Fruit fly (Drosophila melanogaster) whole organism, embryonic: ENCODE data around the gene CG42633.

Experiments
- Atf3 ChIP-seq: fragments of 200-800 bp; sonication (Bioruptor generic); optimal IDR thresholded peaks from 3 replicates; lab custom pipeline; 2016; ENCODE audit warnings: missing biosample characterization, missing genetic modification characterization
- CG10147 ChIP-seq: fragments of 200-800 bp; sonication (Bioruptor generic); optimal IDR thresholded peaks from 2 replicates; lab custom pipeline; 2019; ENCODE audit warnings: missing biosample characterization, mild to moderate bottlenecking, missing genetic modification characterization, moderate library complexity
- CG10321 ChIP-seq: fragments of 200-800 bp; sonication (Bioruptor generic); IDR thresholded peaks from 2 replicates; pipeline ENCODE4 v1.3.6; 2022; ENCODE audit warnings: missing biosample characterization, missing genetic modification characterization
- CG12769 ChIP-seq: fragments of 200-800 bp; sonication (Bioruptor generic); optimal IDR thresholded peaks from 2 replicates; lab custom pipeline; 2019; ENCODE audit warnings: missing biosample characterization, mild to moderate bottlenecking, missing genetic modification characterization, moderate library complexity
- CG13296 ChIP-seq: fragments of 200-800 bp; sonication (Bioruptor generic); optimal IDR thresholded peaks from 3 replicates; lab custom pipeline; 2018; ENCODE audit warnings: missing biosample characterization, mild to moderate bottlenecking, missing genetic modification characterization
- CG14667 ChIP-seq: fragments of 200-800 bp; sonication (Bioruptor generic); IDR thresholded peaks from 2 replicates; pipeline ENCODE4 v1.3.6; 2022; ENCODE audit warnings: missing biosample characterization, missing genetic modification characterization
- CG14710 ChIP-seq: fragments of 200-800 bp; sonication (Bioruptor generic); optimal IDR thresholded peaks from 3 replicates; lab custom pipeline; 2019; ENCODE audit warnings: missing biosample characterization, mild to moderate bottlenecking, missing genetic modification characterization, moderate library complexity
- CG1529 ChIP-seq: fragments of 200-800 bp; sonication (Bioruptor generic); optimal IDR thresholded peaks from 3 replicates; lab custom pipeline; 2018; ENCODE audit warnings: missing biosample characterization, missing genetic modification characterization
- CG17186 ChIP-seq: fragments of 200-800 bp; sonication (Bioruptor generic); optimal IDR thresholded peaks from 3 replicates; lab custom pipeline; 2017; ENCODE audit warnings: missing biosample characterization, missing genetic modification reagents, missing genetic modification characterization
- CG17385 ChIP-seq: fragments of 200-800 bp; sonication (Bioruptor generic); optimal IDR thresholded peaks from 3 replicates; lab custom pipeline; 2018; ENCODE audit warnings: missing biosample characterization, mild to moderate bottlenecking, missing genetic modification characterization
- CG17802 ChIP-seq: fragments of 200-800 bp; sonication (Bioruptor generic); optimal IDR thresholded peaks from 2 replicates; lab custom pipeline; 2018; ENCODE audit warnings: missing biosample characterization, mild to moderate bottlenecking, missing genetic modification characterization, moderate library complexity
- CG18011 ChIP-seq: fragments of 200-800 bp; sonication (Bioruptor generic); optimal IDR thresholded peaks from 2 replicates; lab custom pipeline; 2017; ENCODE audit warnings: missing biosample characterization, missing genetic modification characterization, mild to moderate bottlenecking, moderate library complexity, missing genotype
- CG1832 ChIP-seq: fragments of 200-800 bp; sonication (Bioruptor generic); optimal IDR thresholded peaks from 2 replicates; lab custom pipeline; 2017; ENCODE audit warnings: missing biosample characterization, mild to moderate bottlenecking, missing genetic modification characterization, inconsistent platforms
- CG18764 ChIP-seq: fragments of 200-800 bp; sonication (Bioruptor generic); optimal IDR thresholded peaks from 3 replicates; lab custom pipeline; 2016; ENCODE audit warnings: missing biosample characterization, missing genetic modification characterization
- CG2120 ChIP-seq: fragments of 200-800 bp; sonication (Bioruptor generic); optimal IDR thresholded peaks from 3 replicates; lab custom pipeline; 2016; ENCODE audit warnings: missing biosample characterization, missing genetic modification characterization
- CG31224 ChIP-seq: fragments of 200-800 bp; sonication (Bioruptor generic); IDR thresholded peaks from 2 replicates; pipeline ENCODE4 v1.3.6; 2022; ENCODE audit warnings: missing biosample characterization, missing genetic modification characterization
- CG32532 ChIP-seq: fragments of 200-800 bp; sonication (Bioruptor generic); IDR thresholded peaks from 2 replicates; pipeline ENCODE4 v1.3.6; 2022; ENCODE audit warnings: missing biosample characterization, missing genetic modification characterization
- CG4282 ChIP-seq: fragments of 200-800 bp; sonication (Bioruptor generic); optimal IDR thresholded peaks from 2 replicates; lab custom pipeline; 2016; ENCODE audit warnings: missing biosample characterization, missing genetic modification characterization
- CG4404 ChIP-seq: fragments of 200-800 bp; sonication (Bioruptor generic); IDR thresholded peaks from 2 replicates; pipeline ENCODE4 v1.3.6; 2022; ENCODE audit warnings: missing biosample characterization, missing genetic modification characterization
- CG4707 ChIP-seq: fragments of 200-800 bp; sonication (Bioruptor generic); optimal IDR thresholded peaks from 2 replicates; lab custom pipeline; 2018; ENCODE audit warnings: missing biosample characterization, mild to moderate bottlenecking, missing genetic modification characterization, moderate library complexity
- CG4854 ChIP-seq: fragments of 200-800 bp; sonication (Bioruptor generic); optimal IDR thresholded peaks from 2 replicates; lab custom pipeline; 2016; ENCODE audit warnings: missing biosample characterization, missing genetic modification characterization, inconsistent platforms
- CG6175 ChIP-seq: fragments of 200-800 bp; sonication (Bioruptor generic); IDR thresholded peaks from 3 replicates; pipeline ENCODE4 v1.3.6; 2022; ENCODE audit warnings: missing biosample characterization, missing genetic modification characterization
- Chrac-16 ChIP-seq: fragments of 200-800 bp; sonication (Bioruptor generic); optimal IDR thresholded peaks from 3 replicates; lab custom pipeline; 2016; ENCODE audit warnings: missing biosample characterization, missing genetic modification characterization
- D ChIP-seq, 2 experiments: fragments of 200-800 bp in 1 of 2; fragments of >200 bp in 1 of 2; sonication (Bioruptor generic) in 1 of 2; optimal IDR thresholded peaks; 2 replicates in 1 of 2; 3 replicates in 1 of 2; lab custom pipeline; 2017; ENCODE audit warnings: mild to moderate bottlenecking in 1 of 2, missing biosample characterization in 1 of 2, missing genetic modification characterization in 1 of 2, missing genetic modification reagents in 1 of 2
- Dek ChIP-seq: fragments of 200-800 bp; sonication (Bioruptor generic); optimal IDR thresholded peaks from 3 replicates; lab custom pipeline; 2019; ENCODE audit warnings: missing biosample characterization, mild to moderate bottlenecking, missing genetic modification characterization, moderate library complexity
- Dip3 ChIP-seq: fragments of 200-800 bp; sonication (Bioruptor generic); optimal IDR thresholded peaks from 3 replicates; lab custom pipeline; 2016; ENCODE audit warnings: missing biosample characterization, missing genetic modification characterization
- Dp ChIP-seq: fragments of 200-800 bp; sonication (Bioruptor generic); optimal IDR thresholded peaks from 2 replicates; lab custom pipeline; 2018; ENCODE audit warnings: missing biosample characterization, mild to moderate bottlenecking, missing genetic modification characterization, moderate library complexity
- Hr78 ChIP-seq, 2 experiments: fragments of 200-800 bp in 1 of 2; fragments of >200 bp in 1 of 2; sonication (Bioruptor generic) in 1 of 2; optimal IDR thresholded peaks; 2 replicates each; lab custom pipeline; 2017 to 2019; ENCODE audit warnings: missing biosample characterization in 2 of 2, missing genetic modification characterization in 2 of 2, mild to moderate bottlenecking in 1 of 2, moderate library complexity in 1 of 2
- MBD-R2 ChIP-seq: fragments of 200-800 bp; sonication (Bioruptor generic); IDR thresholded peaks from 2 replicates; pipeline ENCODE4 v1.3.6; 2022; ENCODE audit warnings: missing biosample characterization, missing genetic modification characterization
- Max ChIP-seq: fragments of 200-800 bp; sonication (Bioruptor generic); optimal IDR thresholded peaks from 2 replicates; lab custom pipeline; 2016; ENCODE audit warnings: missing biosample characterization, mild to moderate bottlenecking, missing genetic modification characterization
- NfI ChIP-seq: fragments of 200-800 bp; sonication (Bioruptor generic); optimal IDR thresholded peaks from 3 replicates; lab custom pipeline; 2018; ENCODE audit warnings: missing biosample characterization, mild to moderate bottlenecking, missing genetic modification characterization, moderate library complexity
- Rfx ChIP-seq: fragments of 200-800 bp; sonication (Bioruptor generic); IDR thresholded peaks from 2 replicates; pipeline ENCODE4 v1.3.6; 2022; ENCODE audit warnings: missing biosample characterization, missing genetic modification characterization
- amos ChIP-seq: fragments of 200-800 bp; sonication (Bioruptor generic); IDR thresholded peaks from 2 replicates; pipeline ENCODE4 v1.3.6; 2022; ENCODE audit warnings: missing biosample characterization, missing genetic modification characterization; ENCODE audit not compliant: partially characterized antibody
- ase ChIP-seq: fragments of 200-800 bp; sonication (Bioruptor generic); IDR thresholded peaks from 3 replicates; pipeline ENCODE4 v1.3.6; 2022; ENCODE audit warnings: missing biosample characterization, missing genetic modification characterization
- ci ChIP-seq: fragments of 200-800 bp; sonication (Bioruptor generic); IDR thresholded peaks from 3 replicates; pipeline ENCODE4 v1.3.6; 2022; ENCODE audit warnings: missing biosample characterization, missing genetic modification characterization
- gro ChIP-seq: fragments of 200-800 bp; sonication (Bioruptor generic); optimal IDR thresholded peaks from 2 replicates; lab custom pipeline; 2016; ENCODE audit warnings: missing biosample characterization, missing genetic modification characterization
- gsb-n ChIP-seq: fragments of 200-800 bp; sonication (Bioruptor generic); optimal IDR thresholded peaks from 3 replicates; lab custom pipeline; 2018; ENCODE audit warnings: missing biosample characterization, mild to moderate bottlenecking, missing genetic modification characterization
- ind ChIP-seq: fragments of 200-800 bp; sonication (Bioruptor generic); optimal IDR thresholded peaks from 3 replicates; lab custom pipeline; 2016; ENCODE audit warnings: missing biosample characterization, missing genetic modification characterization
- lov ChIP-seq, 2 experiments: fragments of 200-800 bp in 1 of 2; fragments of >200 bp in 1 of 2; sonication (Bioruptor generic) in 1 of 2; IDR thresholded peaks in 1 of 2; optimal IDR thresholded peaks in 1 of 2; 2 replicates in 1 of 2; 3 replicates in 1 of 2; pipeline versions ENCODE4 v1.3.6 to Lab custom; 2017 to 2022; ENCODE audit warnings: missing biosample characterization in 1 of 2, missing genetic modification characterization in 1 of 2
- mirr ChIP-seq: fragments of 200-800 bp; sonication (Bioruptor generic); optimal IDR thresholded peaks from 3 replicates; lab custom pipeline; 2018; ENCODE audit warnings: missing biosample characterization, mild to moderate bottlenecking, missing genetic modification characterization
- nerfin-1 ChIP-seq: fragments of 200-800 bp; sonication (Bioruptor generic); optimal IDR thresholded peaks from 3 replicates; lab custom pipeline; 2019; ENCODE audit warnings: missing biosample characterization, mild to moderate bottlenecking, missing genetic modification characterization, moderate library complexity
- pb ChIP-seq: fragments of 200-800 bp; sonication (Bioruptor generic); optimal IDR thresholded peaks from 3 replicates; lab custom pipeline; 2016; ENCODE audit warnings: missing biosample characterization, missing genetic modification characterization
- run ChIP-seq: fragments of 200-800 bp; sonication (Bioruptor generic); optimal IDR thresholded peaks from 3 replicates; lab custom pipeline; 2018; ENCODE audit warnings: missing biosample characterization, mild to moderate bottlenecking, missing genetic modification characterization
- sens ChIP-seq: fragments of 200-800 bp; sonication (Bioruptor generic); peaks from one replicate; lab custom pipeline; 2016; ENCODE audit warnings: missing biosample characterization, missing genetic modification characterization
- slou ChIP-seq: fragments of 200-800 bp; sonication (Bioruptor generic); optimal IDR thresholded peaks from 3 replicates; lab custom pipeline; 2016; ENCODE audit warnings: missing biosample characterization, missing genetic modification characterization
- sr ChIP-seq: fragments of 200-800 bp; sonication (Bioruptor generic); IDR thresholded peaks from 3 replicates; pipeline ENCODE4 v1.3.6; 2022; ENCODE audit warnings: missing biosample characterization, missing genetic modification characterization
- twi ChIP-seq: fragments of 200-800 bp; optimal IDR thresholded peaks from 2 replicates; lab custom pipeline; 2019; ENCODE audit warnings: missing biosample characterization, mild to moderate bottlenecking, missing genetic modification characterization, moderate library complexity
- usp ChIP-seq: fragments of >200 bp; optimal IDR thresholded peaks from 2 replicates; lab custom pipeline; 2017; ENCODE audit warnings: missing biosample characterization, missing genetic modification characterization
- wor ChIP-seq: fragments of 200-800 bp; sonication (Bioruptor generic); IDR thresholded peaks from 2 replicates; pipeline ENCODE4 v1.3.6; 2022; ENCODE audit warnings: missing biosample characterization, missing genetic modification characterization
- zen ChIP-seq: fragments of 200-800 bp; sonication (Bioruptor generic); optimal IDR thresholded peaks from 3 replicates; lab custom pipeline; 2018; ENCODE audit warnings: missing biosample characterization, mild to moderate bottlenecking, missing genetic modification characterization, moderate library complexity

CG42633 gene

dm6 chr3R:10784058-10784499 lies 2.0 kb upstream of the CG42633 start, which contains the start of the genes mRpL37 and Rbp1 (continued):
- TF ChIP-seq CG18764 (GFP tag; lab: Kevin White, UChicago) (peak; percentile 57), Rfx (GFP tag; lab: Robert Waterston, UW) (peak; percentile 80), CG17802 (no peak), nerfin-1 (tag; lab: Kevin White, UChicago) (no peak), CG17385 (GFP tag; lab: Kevin White, UChicago) (peak; percentile 66), Atf3 (GFP tag; lab: Kevin White, UChicago) (no peak), ci (GFP tag; lab: Robert Waterston, UW) (no peak), ind (peak; percentile 84), CG1529 (GFP tag; lab: Kevin White, UChicago) (peak; percentile 24), run (tag; lab: Kevin White, UChicago) (no peak), Dip3 (GFP tag; lab: Kevin White, UChicago) (peak; percentile 15), CG12769 (tag; lab: Kevin White, UChicago) (no peak), mirr (GFP tag; lab: Kevin White, UChicago) (no peak), CG31224 (GFP tag; lab: Robert Waterston, UW) (0 out of 2 replicates have a peak, but pooled peaks have one; percentile 52), CG1832 (no peak), CG32532 (peak; percentile 85), CG13296 (GFP tag; lab: Kevin White, UChicago) (peak; percentile 47), slou (GFP tag; lab: Kevin White, UChicago) (peak; percentile 80), CG10321 (no peak), twi (tag; lab: Kevin White, UChicago) (peak; percentile 76), Chrac-16 (peak; percentile 83), CG17186 (GFP tag; lab: Kevin White, UChicago) (peak; percentile 21), CG4282 (GFP tag; lab: Kevin White, UChicago) (no peak), lov (optimal IDR thresholded peaks at IDR 0.05; lab: Kevin White, UChicago) (no peak), lov (GFP tag; IDR thresholded peaks at IDR 0.05; lab: Robert Waterston, UW) (no peak), CG14710 (tag; lab: Kevin White, UChicago) (peak; percentile 93), gro (no peak), CG14667 (GFP tag; lab: Robert Waterston, UW) (peak; percentile 48), usp (GFP tag; lab: Kevin White, UChicago) (no peak), CG4854 (peak; percentile 59), CG4404 (GFP tag; lab: Robert Waterston, UW) (peak; percentile 94), Dp (peak; percentile 13), CG10147 (peak; percentile 86), Max (GFP tag; lab: Kevin White, UChicago) (peak; percentile 67), MBD-R2 (peak; percentile 91), CG2120 (GFP tag; lab: Kevin White, UChicago) (peak; percentile 80), NfI (GFP tag; lab: Kevin White, UChicago) (peak; percentile 71), CG4707 (GFP tag; lab: Kevin White, UChicago) (no peak), Dek (tag; lab: Kevin White, UChicago) (no peak), amos (peak; percentile 78), Hr78 (GFP tag; optimal IDR thresholded peaks at IDR 0.05; lab: Kevin White, UChicago) (no peak), CG18011 (peak; percentile 55), D (optimal IDR thresholded peaks at IDR 0.05; lab: Kevin White, UChicago) (no peak), D (GFP tag; optimal IDR thresholded peaks at IDR 0.05; lab: Kevin White, UChicago) (peak; percentile 62), sens (peak; percentile 92), zen (tag; lab: Kevin White, UChicago) (peak; percentile 71), CG6175 (GFP tag; lab: Robert Waterston, UW) (no peak), sr (GFP tag; lab: Robert Waterston, UW) (no peak), wor (GFP tag; lab: Robert Waterston, UW) (no peak), ase (GFP tag; lab: Robert Waterston, UW) (peak; percentile 27; the same call in 1 of the 3 replicates), gsb-n (no peak), pb (GFP tag; lab: Kevin White, UChicago) (no peak)
